Fruit fly (Drosophila melanogaster): ENCODE results near the gene Lint-O.

- TF ChIP-seq usp (GFP tag; optimal IDR thresholded peaks at IDR 0.05) (no peak), pan (optimal IDR thresholded peaks at IDR 0.05) (no peak), psq (optimal IDR thresholded peaks at IDR 0.05) (no peak), CG8478 (optimal IDR thresholded peaks at IDR 0.05) (no peak), Dll (optimal IDR thresholded peaks at IDR 0.05) (no peak)
Observed at dm6 chrX:2708156-2708734, 9.7 kb downstream of the Lint-O start, which contains the start of gene CG2681.
